Fruit fly (Drosophila melanogaster) whole organism, embryonic: ENCODE measurements around the gene CG31538.

ENCODE experiments used
- ATbp ChIP-seq: fragments of 200-800 bp; sonication (Bioruptor generic); optimal IDR thresholded peaks from 2 replicates; lab custom pipeline; 2017; ENCODE audit warnings: missing biosample characterization, mild to moderate bottlenecking, missing genetic modification characterization, missing genetic modification reagents
- Ada2b ChIP-seq: fragments of 200-800 bp; sonication (Bioruptor generic); IDR thresholded peaks from 2 replicates; pipeline ENCODE4 v1.3.6; 2022; ENCODE audit warnings: missing biosample characterization, missing genetic modification characterization
- Adf1 ChIP-seq: fragments of 200-800 bp; sonication (Bioruptor generic); IDR thresholded peaks from 2 replicates; pipeline ENCODE4 v1.3.6; 2022; ENCODE audit warnings: missing biosample characterization, missing genetic modification characterization
- Atf3 ChIP-seq: fragments of 200-800 bp; sonication (Bioruptor generic); optimal IDR thresholded peaks from 3 replicates; lab custom pipeline; 2016; ENCODE audit warnings: missing biosample characterization, missing genetic modification characterization
- C15 ChIP-seq: fragments of 200-800 bp; sonication (Bioruptor generic); IDR thresholded peaks from 3 replicates; pipeline ENCODE4 v1.3.6; 2022; ENCODE audit warnings: missing biosample characterization, missing genetic modification characterization
- CG10366 ChIP-seq: fragments of 200-800 bp; sonication (Bioruptor generic); IDR thresholded peaks from 2 replicates; pipeline ENCODE4 v1.3.6; 2022; ENCODE audit warnings: missing biosample characterization, missing genetic modification characterization
- CG10462 ChIP-seq: fragments of 200-800 bp; sonication (Bioruptor generic); optimal IDR thresholded peaks from 2 replicates; lab custom pipeline; 2016; ENCODE audit warnings: missing biosample characterization, missing genetic modification characterization
- CG11085 ChIP-seq: fragments of 200-800 bp; sonication (Bioruptor generic); IDR thresholded peaks from 2 replicates; pipeline ENCODE4 v1.3.6; 2022; ENCODE audit warnings: missing biosample characterization, missing genetic modification characterization
- CG11398 ChIP-seq: fragments of 200-800 bp; sonication (Bioruptor generic); optimal IDR thresholded peaks from 2 replicates; lab custom pipeline; 2016; ENCODE audit warnings: missing biosample characterization, missing genetic modification characterization
- CG12104 ChIP-seq: fragments of 200-800 bp; sonication (Bioruptor generic); optimal IDR thresholded peaks from 3 replicates; lab custom pipeline; 2016; ENCODE audit warnings: missing biosample characterization, missing genetic modification characterization
- CG15269 ChIP-seq: fragments of 200-800 bp; sonication (Bioruptor generic); optimal IDR thresholded peaks from 2 replicates; lab custom pipeline; 2018; ENCODE audit warnings: missing biosample characterization, mild to moderate bottlenecking, missing genetic modification characterization, moderate library complexity
- CG2712 ChIP-seq: fragments of 200-800 bp; optimal IDR thresholded peaks from 3 replicates; lab custom pipeline; 2019; ENCODE audit warnings: missing biosample characterization, mild to moderate bottlenecking, missing genetic modification characterization, moderate library complexity
- CG2889 ChIP-seq: fragments of 200-800 bp; sonication (Bioruptor generic); IDR thresholded peaks from 3 replicates; pipeline ENCODE4 v1.3.6; 2022; ENCODE audit warnings: missing biosample characterization, missing genetic modification characterization
- CG30403 ChIP-seq: fragments of 200-800 bp; sonication (Bioruptor generic); optimal IDR thresholded peaks from 3 replicates; lab custom pipeline; 2016; ENCODE audit warnings: missing biosample characterization, missing genetic modification characterization
- CG6689 ChIP-seq: fragments of 200-800 bp; sonication (Bioruptor generic); IDR thresholded peaks from 2 replicates; pipeline ENCODE4 v1.3.6; 2022; ENCODE audit warnings: missing biosample characterization, missing genetic modification characterization
- CG8765 ChIP-seq: fragments of 200-800 bp; sonication (Bioruptor generic); IDR thresholded peaks from 2 replicates; pipeline ENCODE4 v1.3.6; 2022; ENCODE audit warnings: missing biosample characterization, missing genetic modification characterization
- CG8944 ChIP-seq: fragments of 200-800 bp; sonication (Bioruptor generic); optimal IDR thresholded peaks from 3 replicates; lab custom pipeline; 2016; ENCODE audit warnings: missing biosample characterization, missing genetic modification characterization
- CG9817 ChIP-seq: fragments of 200-800 bp; sonication (Bioruptor generic); optimal IDR thresholded peaks from 2 replicates; lab custom pipeline; 2018; ENCODE audit warnings: missing biosample characterization, mild to moderate bottlenecking, missing genetic modification characterization, moderate library complexity
- D19B ChIP-seq: fragments of 200-800 bp; sonication (Bioruptor generic); optimal IDR thresholded peaks from 2 replicates; lab custom pipeline; 2017; ENCODE audit warnings: missing biosample characterization, mild to moderate bottlenecking, missing genetic modification characterization
- Deaf1 ChIP-seq: fragments of 200-800 bp; optimal IDR thresholded peaks from 3 replicates; lab custom pipeline; 2019; ENCODE audit warnings: missing biosample characterization, mild to moderate bottlenecking, missing genetic modification characterization, moderate library complexity
- Drgx ChIP-seq: fragments of 200-800 bp; sonication (Bioruptor generic); IDR thresholded peaks from 2 replicates; pipeline ENCODE4 v1.3.6; 2022; ENCODE audit warnings: missing biosample characterization, missing genetic modification characterization
- HLH4C ChIP-seq: fragments of 200-800 bp; sonication (Bioruptor generic); IDR thresholded peaks from 3 replicates; pipeline ENCODE4 v1.3.6; 2022; ENCODE audit warnings: missing biosample characterization, missing genetic modification characterization; ENCODE audit not compliant: partially characterized antibody
- Hr3 ChIP-seq: fragments of 200-800 bp; sonication (Bioruptor generic); optimal IDR thresholded peaks from 3 replicates; lab custom pipeline; 2016; ENCODE audit warnings: missing biosample characterization, missing genetic modification characterization
- Jarid2 ChIP-seq: fragments of 200-800 bp; sonication (Bioruptor generic); optimal IDR thresholded peaks from 3 replicates; lab custom pipeline; 2017; ENCODE audit warnings: mild to moderate bottlenecking, missing biosample characterization, missing genetic modification reagents, missing genetic modification characterization
- Mad ChIP-seq: fragments of 200-800 bp; sonication (Bioruptor generic); optimal IDR thresholded peaks from 2 replicates; lab custom pipeline; 2016; ENCODE audit warnings: missing biosample characterization, missing genetic modification characterization
- Nf-YC ChIP-seq: fragments of 200-800 bp; optimal IDR thresholded peaks from 3 replicates; lab custom pipeline; 2019; ENCODE audit warnings: missing biosample characterization, mild to moderate bottlenecking, missing genetic modification characterization, moderate library complexity
- Opbp ChIP-seq: fragments of 200-800 bp; sonication (Bioruptor generic); IDR thresholded peaks from 3 replicates; pipeline ENCODE4 v1.3.6; 2022; ENCODE audit warnings: missing biosample characterization, missing genetic modification characterization; ENCODE audit not compliant: partially characterized antibody
- Rx ChIP-seq: fragments of 200-800 bp; sonication (Bioruptor generic); IDR thresholded peaks from 2 replicates; pipeline ENCODE4 v1.3.6; 2022; ENCODE audit warnings: missing biosample characterization, missing genetic modification characterization
- Sin3A ChIP-seq: fragments of >200 bp; optimal IDR thresholded peaks from 2 replicates; lab custom pipeline; 2018
- Stat92E ChIP-seq, 3 experiments: fragments of >200 bp in 2 of 3; fragments of 200-800 bp in 1 of 3; sonication (Bioruptor generic) in 1 of 3; optimal IDR thresholded peaks; 2 replicates each; lab custom pipeline; 2017 to 2019; ENCODE audit warnings: missing biosample characterization in 3 of 3, missing genetic modification characterization in 3 of 3, mild to moderate bottlenecking in 1 of 3, moderate library complexity in 1 of 3
- Tbp ChIP-seq: fragments of >200 bp; optimal IDR thresholded peaks from 2 replicates; lab custom pipeline; 2018; ENCODE audit warnings: missing biosample characterization, missing genetic modification characterization
- Usf ChIP-seq: fragments of 200-800 bp; sonication (Bioruptor generic); optimal IDR thresholded peaks from 2 replicates; lab custom pipeline; 2017; ENCODE audit warnings: missing genotype, missing biosample characterization, missing genetic modification characterization
- Xrp1 ChIP-seq: fragments of 200-800 bp; sonication (Bioruptor generic); IDR thresholded peaks from 2 replicates; pipeline ENCODE4 v1.3.6; 2022; ENCODE audit warnings: missing biosample characterization, missing genetic modification characterization
- bsh ChIP-seq, 2 experiments: fragments of 200-800 bp; sonication (Bioruptor generic); optimal IDR thresholded peaks; 2 replicates each; lab custom pipeline; 2017 to 2018; ENCODE audit warnings: mild to moderate bottlenecking in 2 of 2, missing biosample characterization in 2 of 2, missing genetic modification characterization in 2 of 2, moderate library complexity in 1 of 2
- dysf ChIP-seq: fragments of 200-800 bp; sonication (Bioruptor generic); IDR thresholded peaks from 3 replicates; pipeline ENCODE4 v1.3.6; 2022; ENCODE audit warnings: missing biosample characterization, missing genetic modification characterization
- eve ChIP-seq, 2 experiments: fragments of >200 bp; optimal IDR thresholded peaks; 2 replicates each; lab custom pipeline; 2017; ENCODE audit warnings: missing biosample characterization in 2 of 2, missing genetic modification characterization in 2 of 2
- gem ChIP-seq: fragments of 200-800 bp; sonication (Bioruptor generic); optimal IDR thresholded peaks from 2 replicates; lab custom pipeline; 2019; ENCODE audit warnings: missing biosample characterization, mild to moderate bottlenecking, missing genetic modification characterization, moderate library complexity
- gro ChIP-seq: fragments of 200-800 bp; sonication (Bioruptor generic); optimal IDR thresholded peaks from 2 replicates; lab custom pipeline; 2016; ENCODE audit warnings: missing biosample characterization, missing genetic modification characterization
- nerfin-1 ChIP-seq: fragments of 200-800 bp; sonication (Bioruptor generic); optimal IDR thresholded peaks from 3 replicates; lab custom pipeline; 2019; ENCODE audit warnings: missing biosample characterization, mild to moderate bottlenecking, missing genetic modification characterization, moderate library complexity
- nom ChIP-seq: fragments of 200-800 bp; sonication (Bioruptor generic); optimal IDR thresholded peaks from 2 replicates; lab custom pipeline; 2017; ENCODE audit warnings: missing biosample characterization, missing genetic modification characterization, mild to moderate bottlenecking, moderate library complexity, missing genetic modification reagents
- pum ChIP-seq: fragments of 200-800 bp; sonication (Bioruptor generic); optimal IDR thresholded peaks from 2 replicates; lab custom pipeline; 2016; ENCODE audit warnings: missing biosample characterization, missing genetic modification characterization
- ranshi ChIP-seq: fragments of 200-800 bp; sonication (Bioruptor generic); IDR thresholded peaks from 2 replicates; pipeline ENCODE4 v1.3.6; 2022; ENCODE audit warnings: missing biosample characterization, missing genetic modification characterization
- rib ChIP-seq: fragments of 200-800 bp; sonication (Bioruptor generic); IDR thresholded peaks from 2 replicates; pipeline ENCODE4 v1.3.6; 2022; ENCODE audit warnings: missing biosample characterization, missing genetic modification characterization
- run ChIP-seq: fragments of 200-800 bp; sonication (Bioruptor generic); optimal IDR thresholded peaks from 3 replicates; lab custom pipeline; 2018; ENCODE audit warnings: missing biosample characterization, mild to moderate bottlenecking, missing genetic modification characterization
- schlank ChIP-seq: fragments of 200-800 bp; sonication (Bioruptor generic); optimal IDR thresholded peaks from 2 replicates; lab custom pipeline; 2018; ENCODE audit warnings: missing biosample characterization, mild to moderate bottlenecking, missing genetic modification characterization
- tap ChIP-seq: fragments of 200-800 bp; optimal IDR thresholded peaks from 3 replicates; lab custom pipeline; 2019; ENCODE audit warnings: missing biosample characterization, mild to moderate bottlenecking, missing genetic modification characterization, moderate library complexity
- tio ChIP-seq: fragments of 200-800 bp; sonication (Bioruptor generic); optimal IDR thresholded peaks from 2 replicates; lab custom pipeline; 2017; ENCODE audit warnings: missing biosample characterization, missing genetic modification characterization, inconsistent platforms
- tx ChIP-seq: fragments of 200-800 bp; sonication (Bioruptor generic); optimal IDR thresholded peaks from 2 replicates; lab custom pipeline; 2016; ENCODE audit warnings: missing biosample characterization, missing genetic modification characterization
- wor ChIP-seq: fragments of 200-800 bp; sonication (Bioruptor generic); IDR thresholded peaks from 2 replicates; pipeline ENCODE4 v1.3.6; 2022; ENCODE audit warnings: missing biosample characterization, missing genetic modification characterization

CG31538 gene

dm6 chr3R:5263311-5264250 lies 14.1 kb downstream of the CG31538 start (continued):
- TF ChIP-seq pum (GFP tag; lab: Kevin White, UChicago), result peak; percentile 28
- TF ChIP-seq HLH4C (GFP tag; lab: Robert Waterston, UW), result no peak
- TF ChIP-seq Hr3 (GFP tag; lab: Kevin White, UChicago), result peak; percentile 89
- peak; percentile 60 for TF ChIP-seq CG10462 (GFP tag; lab: Kevin White, UChicago)
- peak; percentile 72 for TF ChIP-seq run (tag; lab: Kevin White, UChicago)
- peak; percentile 41 for TF ChIP-seq nom
- peak; percentile 80 for TF ChIP-seq CG12104
- TF ChIP-seq CG2889 (GFP tag; lab: Robert Waterston, UW), result 0 out of 3 replicates have a peak, but pooled peaks have one; percentile 39
- peak; percentile 74 for TF ChIP-seq Xrp1
- peak; percentile 63 for TF ChIP-seq D19B (GFP tag; lab: Kevin White, UChicago)
- peak; percentile 85 for TF ChIP-seq CG9817 (tag; lab: Kevin White, UChicago)
- TF ChIP-seq C15 (GFP tag; lab: Robert Waterston, UW), result no peak
- peak; percentile 93 for TF ChIP-seq CG15269
- peak; percentile 51; the same call in 1 of the 2 replicates for TF ChIP-seq CG10366 (GFP tag; lab: Robert Waterston, UW)
- TF ChIP-seq gro (GFP tag; lab: Kevin White, UChicago), result peak; percentile 33
- TF ChIP-seq CG8944 (GFP tag; lab: Kevin White, UChicago), result peak; percentile 46
- peak; percentile 94 for TF ChIP-seq gem (tag; lab: Kevin White, UChicago)
- TF ChIP-seq Ada2b, result peak; percentile 72
- peak; percentile 42; the same call in 1 of the 2 replicates for TF ChIP-seq Rx (GFP tag; lab: Robert Waterston, UW)
- no peak for TF ChIP-seq tx
- TF ChIP-seq Opbp (GFP tag; lab: Robert Waterston, UW), result peak; percentile 33; the same call in 1 of the 3 replicates
- peak; percentile 79 for TF ChIP-seq tap
- peak; percentile 23 for TF ChIP-seq schlank
- no peak for TF ChIP-seq Tbp (GFP tag; lab: Kevin White, UChicago)
- TF ChIP-seq dysf, result peak; percentile 77
- TF ChIP-seq Mad (GFP tag; lab: Kevin White, UChicago), result no peak
- TF ChIP-seq CG6689 (GFP tag; lab: Robert Waterston, UW), result peak; percentile 85
- peak; percentile 32 for TF ChIP-seq rib (GFP tag; lab: Robert Waterston, UW)
- TF ChIP-seq CG11085 (GFP tag; lab: Robert Waterston, UW), result 0 out of 2 replicates have a peak, but pooled peaks have one; percentile 23
- peak; percentile 48 for TF ChIP-seq Jarid2 (GFP tag; lab: Kevin White, UChicago)
- no peak for TF ChIP-seq CG11398
- TF ChIP-seq Deaf1 (tag; lab: Kevin White, UChicago), result peak; percentile 45
- peak; percentile 22 for TF ChIP-seq Usf (GFP tag; lab: Kevin White, UChicago)
- peak; percentile 66 for TF ChIP-seq ATbp
- no peak for TF ChIP-seq Sin3A
- no peak; the same call in 1 of the 2 replicates for TF ChIP-seq ranshi (GFP tag; lab: Robert Waterston, UW)
- TF ChIP-seq Adf1 (GFP tag; lab: Robert Waterston, UW), result peak; percentile 39
- TF ChIP-seq Nf-YC, result peak; percentile 87
- peak; percentile 61 for TF ChIP-seq wor (GFP tag; lab: Robert Waterston, UW)
- peak; percentile 42 to 82 for TF ChIP-seq bsh (GFP tag; optimal IDR thresholded peaks at IDR 0.05; lab: Kevin White, UChicago)
- TF ChIP-seq nerfin-1 (tag; lab: Kevin White, UChicago), result peak; percentile 71
- TF ChIP-seq eve (GFP tag; optimal IDR thresholded peaks at IDR 0.05; lab: Kevin White, UChicago), result no peak
- TF ChIP-seq CG30403 (GFP tag; lab: Kevin White, UChicago), result peak; percentile 74
- no peak for TF ChIP-seq Stat92E (GFP tag; optimal IDR thresholded peaks at IDR 0.05; lab: Kevin White, UChicago)
- peak; percentile 52 for TF ChIP-seq Atf3
- TF ChIP-seq tio (GFP tag; lab: Kevin White, UChicago), result peak; percentile 56
- no peak for TF ChIP-seq CG8765 (GFP tag; lab: Robert Waterston, UW)
- TF ChIP-seq CG2712 (tag; lab: Kevin White, UChicago), result peak; percentile 91
- TF ChIP-seq Drgx (GFP tag; lab: Robert Waterston, UW), result peak; percentile 23; the same call in 1 of the 2 replicates
